Worm (Caenorhabditis elegans) whole organism, late embryonic: ENCODE measurements around the gene C04G6.13.

Source experiments
- ahr-1 ChIP-seq: sonication (generic microtip); optimal IDR thresholded peaks from 2 replicates; lab custom pipeline; 2016; ENCODE audit warnings: missing genetic modification characterization, missing compliant biosample characterization
- che-1 ChIP-seq: sonication (generic microtip); optimal IDR thresholded peaks from 2 replicates; lab custom pipeline; 2016; ENCODE audit warnings: mild to moderate bottlenecking, missing genetic modification characterization, missing compliant biosample characterization
- elt-2 ChIP-seq: sonication (generic microtip); optimal IDR thresholded peaks from 2 replicates; lab custom pipeline; 2016; ENCODE audit warnings: missing genetic modification reagents, missing genetic modification characterization, missing compliant biosample characterization
- fkh-10 ChIP-seq: fragments of 150-350 bp; optimal IDR thresholded peaks from 2 replicates; lab custom pipeline; 2014; ENCODE audit warnings: missing biosample characterization, missing genetic modification reagents, missing genetic modification characterization
- pqm-1 ChIP-seq: sonication (generic microtip); optimal IDR thresholded peaks from 2 replicates; lab custom pipeline; 2016; ENCODE audit warnings: missing genetic modification characterization, missing compliant biosample characterization
- tbx-2 ChIP-seq: sonication (generic microtip); optimal IDR thresholded peaks from 2 replicates; lab custom pipeline; 2016; ENCODE audit warnings: missing genetic modification characterization, missing compliant biosample characterization

- TF ChIP-seq fkh-10 (GFP tag; lab: Kevin White, UChicago), result no peak
- TF ChIP-seq ahr-1 (tag; lab: Kevin White, UChicago), result no peak
- no peak for TF ChIP-seq pqm-1 (tag; lab: Kevin White, UChicago)
- TF ChIP-seq elt-2, result no peak
- TF ChIP-seq che-1 (tag; lab: Kevin White, UChicago), result no peak
- no peak for TF ChIP-seq tbx-2 (tag; lab: Kevin White, UChicago)
Measured at ce11 chrII:5099034-5099433, 5.0 kb downstream of the C04G6.13 start.
